Worm (Caenorhabditis elegans) whole organism, L3 larva: ENCODE measurements around the gene ZK666.12.

Experiments used
- R02D3.7 ChIP-seq: fragments of 150-350 bp; optimal IDR thresholded peaks from 2 replicates; lab custom pipeline; 2014; ENCODE audit warnings: missing biosample characterization, missing genetic modification characterization
- ZK546.5 ChIP-seq: sonication (generic microtip); optimal IDR thresholded peaks from 2 replicates; lab custom pipeline; 2017; ENCODE audit warnings: missing biosample characterization, missing genetic modification characterization
- aly-2 ChIP-seq: fragments of 150-350 bp; optimal IDR thresholded peaks from 2 replicates; lab custom pipeline; 2014; ENCODE audit warnings: missing biosample characterization, missing genetic modification characterization
- ama-1 ChIP-seq: fragments of 150-350 bp; optimal IDR thresholded peaks from 2 replicates; lab custom pipeline; 2018
- ceh-16 ChIP-seq: sonication (generic microtip); optimal IDR thresholded peaks from 2 replicates; lab custom pipeline; 2017; ENCODE audit warnings: missing biosample characterization, missing genetic modification characterization
- ceh-28 ChIP-seq: fragments of 150-350 bp; optimal IDR thresholded peaks from 2 replicates; lab custom pipeline; 2014; ENCODE audit warnings: missing biosample characterization, missing genetic modification reagents, missing genetic modification characterization
- ceh-82 ChIP-seq: fragments of 150-350 bp; optimal IDR thresholded peaks from 2 replicates; lab custom pipeline; 2014; ENCODE audit warnings: missing biosample characterization, missing genetic modification characterization
- ceh-9 ChIP-seq: sonication (generic microtip); optimal IDR thresholded peaks from 2 replicates; lab custom pipeline; 2018; ENCODE audit warnings: missing biosample characterization, missing genetic modification characterization
- daf-12 ChIP-seq: fragments of 150-350 bp; optimal IDR thresholded peaks from 2 replicates; lab custom pipeline; 2014; ENCODE audit warnings: missing biosample characterization, missing genetic modification reagents, missing genetic modification characterization
- egl-27 ChIP-seq: sonication (generic microtip); optimal IDR thresholded peaks from 4 replicates; lab custom pipeline; 2017; ENCODE audit warnings: missing biosample characterization, missing genetic modification reagents, missing genetic modification characterization
- egl-5 ChIP-seq: fragments of 150-350 bp; optimal IDR thresholded peaks from 2 replicates; lab custom pipeline; 2017; ENCODE audit warnings: missing biosample characterization, missing genetic modification reagents, missing genetic modification characterization, inconsistent platforms
- elt-1 ChIP-seq: fragments of 150-350 bp; optimal IDR thresholded peaks from 2 replicates; lab custom pipeline; 2014; ENCODE audit warnings: missing biosample characterization, missing genetic modification characterization
- elt-2 ChIP-seq: sonication (generic microtip); optimal IDR thresholded peaks from 2 replicates; lab custom pipeline; 2016; ENCODE audit warnings: missing genetic modification reagents, mild to moderate bottlenecking, missing genetic modification characterization, missing compliant biosample characterization
- elt-3 ChIP-seq, 3 experiments: fragments of 150-350 bp in 1 of 3; sonication (generic microtip) in 2 of 3; optimal IDR thresholded peaks; 2 replicates in 2 of 3; 4 replicates in 1 of 3; lab custom pipeline; 2014 to 2017; ENCODE audit warnings: missing biosample characterization in 3 of 3, missing genetic modification characterization in 3 of 3
- eor-1 ChIP-seq, 2 experiments: fragments of 150-350 bp; optimal IDR thresholded peaks; 2 replicates each; lab custom pipeline; 2014 to 2018; ENCODE audit warnings: missing biosample characterization in 2 of 2, missing genetic modification characterization in 2 of 2
- fkh-10 ChIP-seq: sonication (generic microtip); optimal IDR thresholded peaks from 2 replicates; lab custom pipeline; 2017; ENCODE audit warnings: missing biosample characterization, missing genetic modification reagents, missing genetic modification characterization
- fkh-2 ChIP-seq: fragments of 150-350 bp; optimal IDR thresholded peaks from 2 replicates; lab custom pipeline; 2014; ENCODE audit warnings: missing biosample characterization, missing genetic modification reagents, missing genetic modification characterization
- fos-1 ChIP-seq: fragments of 150-350 bp; optimal IDR thresholded peaks from 2 replicates; lab custom pipeline; 2014; ENCODE audit warnings: missing biosample characterization, missing genetic modification characterization
- hmg-11 ChIP-seq: sonication (generic microtip); optimal IDR thresholded peaks from 2 replicates; lab custom pipeline; 2016; ENCODE audit warnings: missing genetic modification characterization, missing compliant biosample characterization
- jun-1 ChIP-seq: fragments of 150-350 bp; optimal IDR thresholded peaks from 2 replicates; lab custom pipeline; 2014; ENCODE audit warnings: missing biosample characterization, missing genetic modification reagents, missing genetic modification characterization
- lin-15B ChIP-seq: fragments of 150-350 bp; optimal IDR thresholded peaks from 2 replicates; lab custom pipeline; 2014; ENCODE audit warnings: missing biosample characterization, missing genetic modification characterization
- lin-39 ChIP-seq: fragments of 150-350 bp; optimal IDR thresholded peaks from 2 replicates; lab custom pipeline; 2018; ENCODE audit warnings: missing biosample characterization, missing genetic modification reagents, missing genetic modification characterization
- lsy-12 ChIP-seq: sonication (generic microtip); optimal IDR thresholded peaks from 2 replicates; lab custom pipeline; 2016; ENCODE audit warnings: mild to moderate bottlenecking, missing genetic modification characterization, missing compliant biosample characterization
- mdl-1 ChIP-seq: fragments of 150-350 bp; optimal IDR thresholded peaks from 2 replicates; lab custom pipeline; 2014; ENCODE audit warnings: missing biosample characterization, missing genetic modification characterization
- mml-1 ChIP-seq: fragments of 150-350 bp; sonication (generic microtip); optimal IDR thresholded peaks from 3 replicates; lab custom pipeline; 2014; ENCODE audit warnings: missing biosample characterization, missing genetic modification characterization
- nfya-1 ChIP-seq: sonication (generic microtip); optimal IDR thresholded peaks from 2 replicates; lab custom pipeline; 2017; ENCODE audit warnings: missing genetic modification characterization, mild to moderate bottlenecking, missing compliant biosample characterization, antibody characterized with exemption, moderate library complexity; ENCODE audit not compliant: insufficient read depth
- nhr-11 ChIP-seq: fragments of 150-350 bp; optimal IDR thresholded peaks from 2 replicates; lab custom pipeline; 2014; ENCODE audit warnings: missing biosample characterization, missing genetic modification characterization
- nhr-12 ChIP-seq: fragments of 150-350 bp; optimal IDR thresholded peaks from 2 replicates; lab custom pipeline; 2014; ENCODE audit warnings: missing biosample characterization, missing genetic modification characterization
- nhr-23 ChIP-seq: fragments of 150-350 bp; optimal IDR thresholded peaks from 2 replicates; lab custom pipeline; 2014; ENCODE audit warnings: missing biosample characterization, missing genetic modification reagents, missing genetic modification characterization
- nhr-237 ChIP-seq: fragments of 150-350 bp; optimal IDR thresholded peaks from 2 replicates; lab custom pipeline; 2014; ENCODE audit warnings: missing biosample characterization, missing genetic modification characterization
- nhr-25 ChIP-seq: sonication (generic microtip); optimal IDR thresholded peaks from 2 replicates; lab custom pipeline; 2017; ENCODE audit warnings: missing biosample characterization, missing genetic modification characterization
- nhr-28 ChIP-seq: fragments of 150-350 bp; optimal IDR thresholded peaks from 2 replicates; lab custom pipeline; 2014; ENCODE audit warnings: missing biosample characterization, missing genetic modification characterization
- nhr-43 ChIP-seq: sonication (generic microtip); optimal IDR thresholded peaks from 2 replicates; lab custom pipeline; 2016; ENCODE audit warnings: mild to moderate bottlenecking, missing genetic modification characterization, missing compliant biosample characterization; ENCODE audit not compliant: poor library complexity, severe bottlenecking
- nhr-67 ChIP-seq: fragments of 150-350 bp; optimal IDR thresholded peaks from 2 replicates; lab custom pipeline; 2014; ENCODE audit warnings: missing biosample characterization, missing genetic modification characterization
- nhr-76 ChIP-seq: fragments of 150-350 bp; sonication (generic microtip); optimal IDR thresholded peaks from 5 replicates; lab custom pipeline; 2014; ENCODE audit warnings: missing biosample characterization, missing genetic modification characterization
- nhr-77 ChIP-seq: fragments of 150-350 bp; optimal IDR thresholded peaks from 2 replicates; lab custom pipeline; 2014; ENCODE audit warnings: missing biosample characterization, missing genetic modification characterization
- pha-4 ChIP-seq: fragments of 150-350 bp; optimal IDR thresholded peaks from 2 replicates; lab custom pipeline; 2014; ENCODE audit warnings: missing biosample characterization, missing genetic modification reagents, missing genetic modification characterization
- pqm-1 ChIP-seq: fragments of 150-350 bp; optimal IDR thresholded peaks from 2 replicates; lab custom pipeline; 2017; ENCODE audit warnings: missing biosample characterization, missing genetic modification characterization, inconsistent platforms
- sea-2 ChIP-seq: fragments of 150-350 bp; sonication (generic microtip); optimal IDR thresholded peaks from 4 replicates; lab custom pipeline; 2014; ENCODE audit warnings: missing biosample characterization, missing genetic modification reagents, missing genetic modification characterization
- skn-1 ChIP-seq: fragments of 150-350 bp; optimal IDR thresholded peaks from 2 replicates; lab custom pipeline; 2014; ENCODE audit warnings: missing biosample characterization, missing genetic modification characterization
- snpc-4 ChIP-seq: fragments of 150-350 bp; optimal IDR thresholded peaks from 2 replicates; lab custom pipeline; 2014; ENCODE audit warnings: missing biosample characterization, missing genetic modification characterization
- tbx-2 ChIP-seq: sonication (generic microtip); optimal IDR thresholded peaks from 2 replicates; lab custom pipeline; 2016; ENCODE audit warnings: mild to moderate bottlenecking, missing genetic modification characterization, missing compliant biosample characterization
- unc-39 ChIP-seq: sonication (generic microtip); optimal IDR thresholded peaks from 4 replicates; lab custom pipeline; 2017; ENCODE audit warnings: missing biosample characterization, missing genetic modification characterization
- unc-62 ChIP-seq: fragments of 150-350 bp; sonication (generic microtip); optimal IDR thresholded peaks from 4 replicates; lab custom pipeline; 2014; ENCODE audit warnings: missing biosample characterization, missing genetic modification reagents, missing genetic modification characterization
- zag-1 ChIP-seq: fragments of 150-350 bp; optimal IDR thresholded peaks from 2 replicates; lab custom pipeline; 2014; ENCODE audit warnings: missing biosample characterization, missing genetic modification characterization
- ztf-11 ChIP-seq: fragments of 150-350 bp; optimal IDR thresholded peaks from 2 replicates; lab custom pipeline; 2014; ENCODE audit warnings: missing biosample characterization, missing genetic modification characterization
- ztf-4 ChIP-seq: fragments of 150-350 bp; optimal IDR thresholded peaks from 2 replicates; lab custom pipeline; 2014; ENCODE audit warnings: missing biosample characterization, missing genetic modification characterization

Gene ZK666.12

DNA sequence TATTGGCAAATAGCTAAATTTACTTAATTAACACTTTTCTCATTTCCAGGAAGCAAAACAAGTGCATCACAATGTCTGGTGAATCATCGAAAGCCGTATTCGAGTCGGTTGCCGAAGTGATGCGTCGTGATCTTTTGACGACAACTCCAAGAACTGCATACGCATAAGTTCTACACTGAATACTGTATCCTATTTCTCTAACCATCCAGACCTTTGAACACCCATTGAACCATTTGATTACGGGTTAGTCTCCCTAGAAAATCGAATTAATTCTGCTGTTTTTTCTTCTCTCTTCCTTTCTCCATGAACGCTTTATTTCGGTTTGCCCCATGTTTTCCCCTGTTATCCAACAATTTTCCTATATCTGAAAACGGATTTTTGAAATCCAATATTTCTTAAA lies 46.3 kb upstream of the ZK666.12 start, which contains the start of gene lin-56:
lin-56 (plus strand) TSS at position 301 of the 400 bp plus-strand sequence.
- TF ChIP-seq ceh-82 (tag; lab: Kevin White, UChicago) = no peak
- no peak for TF ChIP-seq ceh-16
- TF ChIP-seq nhr-28 (tag; lab: Kevin White, UChicago) = no peak
- TF ChIP-seq fkh-10 (GFP tag; lab: Kevin White, UChicago) = no peak
- no peak for TF ChIP-seq nhr-25 (tag; lab: Kevin White, UChicago)
- no peak for TF ChIP-seq egl-27 (tag; lab: Kevin White, UChicago)
- TF ChIP-seq aly-2 (tag; lab: Kevin White, UChicago) = no peak
- TF ChIP-seq elt-2 = no peak
- TF ChIP-seq snpc-4 (tag; lab: Kevin White, UChicago) = no peak
- TF ChIP-seq elt-1 (tag; lab: Kevin White, UChicago) = no peak
- no peak for TF ChIP-seq zag-1 (tag; lab: Kevin White, UChicago)
- TF ChIP-seq mdl-1 (tag; lab: Kevin White, UChicago) = no peak
- TF ChIP-seq nfya-1 (tag; lab: Kevin White, UChicago) = no peak
- no peak for TF ChIP-seq nhr-67
- TF ChIP-seq sea-2 (GFP tag; lab: Kevin White, UChicago) = no peak
- TF ChIP-seq nhr-11 (tag; lab: Kevin White, UChicago) = no peak
- no peak for TF ChIP-seq nhr-77 (tag; lab: Kevin White, UChicago)

DNA sequence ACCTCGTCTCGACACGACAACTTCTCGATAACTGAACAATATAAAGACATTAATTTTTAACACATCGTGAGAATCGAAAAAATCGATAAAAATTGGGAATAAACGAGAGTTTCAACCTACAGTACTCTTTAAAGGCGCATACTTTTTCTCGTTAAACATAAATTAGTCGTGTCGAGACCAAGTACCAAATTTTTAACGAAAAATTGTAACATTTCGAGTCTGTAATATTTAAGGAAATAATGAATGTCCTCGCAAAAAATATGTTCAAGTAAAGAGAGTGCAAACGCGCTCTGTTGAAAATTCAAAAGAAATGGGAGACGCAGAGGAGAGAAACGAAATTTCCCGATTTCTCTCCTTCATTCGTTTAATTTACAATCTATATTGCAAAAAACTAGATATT lies 45.7 kb upstream of the ZK666.12 start:
- TF ChIP-seq nhr-23 (tag; lab: Kevin White, UChicago) = no peak
- peak; percentile 25 for TF ChIP-seq elt-2
- TF ChIP-seq ama-1 (lab: Kevin White, UChicago) = peak; percentile 86
- no peak for TF ChIP-seq fkh-10 (GFP tag; lab: Kevin White, UChicago)
- TF ChIP-seq nhr-25 (tag; lab: Kevin White, UChicago) = no peak
- TF ChIP-seq pqm-1 = no peak
- no peak for TF ChIP-seq nhr-67
- no peak for TF ChIP-seq snpc-4 (tag; lab: Kevin White, UChicago)
- no peak for TF ChIP-seq egl-27 (tag; lab: Kevin White, UChicago)
- no peak for TF ChIP-seq lin-15B
- TF ChIP-seq egl-5 (tag; lab: Kevin White, UChicago) = no peak
- no peak for TF ChIP-seq nhr-12
- TF ChIP-seq sea-2 (GFP tag; lab: Kevin White, UChicago) = no peak
- TF ChIP-seq nhr-11 (tag; lab: Kevin White, UChicago) = no peak
- TF ChIP-seq mdl-1 (tag; lab: Kevin White, UChicago) = no peak
- no peak for TF ChIP-seq fkh-2
- no peak for TF ChIP-seq mml-1 (tag; lab: Kevin White, UChicago)
- no peak for TF ChIP-seq unc-39 (tag; lab: Kevin White, UChicago)
- TF ChIP-seq ceh-16 = no peak
- TF ChIP-seq nhr-76 (tag; lab: Kevin White, UChicago) = no peak
- TF ChIP-seq elt-1 (tag; lab: Kevin White, UChicago) = no peak
- TF ChIP-seq skn-1 (tag; lab: Kevin White, UChicago) = no peak
- TF ChIP-seq nhr-43 (tag; lab: Kevin White, UChicago) = peak; percentile 55
- TF ChIP-seq ztf-4 = peak; percentile 58
- TF ChIP-seq nhr-77 (tag; lab: Kevin White, UChicago) = no peak
- TF ChIP-seq lin-39 (tag; lab: Kevin White, UChicago) = no peak
- TF ChIP-seq fos-1 = no peak
- TF ChIP-seq unc-62 (GFP tag; lab: Kevin White, UChicago) = no peak
- TF ChIP-seq R02D3.7 (tag; lab: Kevin White, UChicago) = no peak
- TF ChIP-seq hmg-11 (tag; lab: Kevin White, UChicago) = no peak
- TF ChIP-seq ceh-82 (tag; lab: Kevin White, UChicago) = no peak
- peak; percentile 48 for TF ChIP-seq jun-1 (tag; lab: Kevin White, UChicago)
- no peak for TF ChIP-seq nhr-237 (tag; lab: Kevin White, UChicago)
- no peak for TF ChIP-seq ztf-11 (tag; lab: Kevin White, UChicago)
- no peak for TF ChIP-seq daf-12 (tag; lab: Kevin White, UChicago)
- TF ChIP-seq ZK546.5 = no peak
- TF ChIP-seq lsy-12 (tag; lab: Kevin White, UChicago) = peak; percentile 62
- TF ChIP-seq elt-3 (tag; optimal IDR thresholded peaks at IDR 0.05; lab: Kevin White, UChicago) = no peak
- TF ChIP-seq tbx-2 (tag; lab: Kevin White, UChicago) = no peak
- no peak for TF ChIP-seq aly-2 (tag; lab: Kevin White, UChicago)
- TF ChIP-seq ceh-28 (tag; lab: Kevin White, UChicago) = peak; percentile 30
- peak; percentile 55 for TF ChIP-seq pha-4
- TF ChIP-seq nhr-28 (tag; lab: Kevin White, UChicago) = no peak
- no peak for TF ChIP-seq zag-1 (tag; lab: Kevin White, UChicago)
- no peak for TF ChIP-seq nfya-1 (tag; lab: Kevin White, UChicago)
- no peak for TF ChIP-seq ceh-9 (tag; lab: Kevin White, UChicago)
- no peak for TF ChIP-seq eor-1 (tag; optimal IDR thresholded peaks at IDR 0.05; lab: Kevin White, UChicago)
- TF ChIP-seq, all 47 proteins: peak for 8
